In genomic region chrX:15621001-15621400, ce11 we compare ENCODE assay signal across 2 worm cellular contexts.
TF ChIP-seq lines count a peak whose summit lies in the region.

No protein-coding gene starts in this region.

TF ChIP-seq in whole organism, L4 larva, 104 proteins besides CTCF, POLR2A, EP300 and RAD21:
- TF ChIP-seq set-16 (GFP tag; IDR thresholded peaks at IDR 0.05; lab: Robert Waterston, UW) (peak; percentile 82), zfp-2 (tag; optimal IDR thresholded peaks at IDR 0.05; lab: Kevin White, UChicago) (no peak)

TF ChIP-seq in whole organism, young adult, 124 proteins besides CTCF, POLR2A, EP300 and RAD21:
- TF ChIP-seq ceh-40 (GFP tag; IDR thresholded peaks at IDR 0.05; lab: Robert Waterston, UW) (no peak), egrh-3 (GFP tag; IDR thresholded peaks at IDR 0.05; lab: Robert Waterston, UW) (peak; percentile 59; the same call in 1 of the 2 replicates), xnd-1 (tag; optimal IDR thresholded peaks at IDR 0.05; lab: Kevin White, UChicago) (no peak), unc-130 (GFP tag; optimal IDR thresholded peaks at IDR 0.05; lab: Kevin White, UChicago) (no peak), ztf-25 (GFP tag; IDR thresholded peaks at IDR 0.05; lab: Robert Waterston, UW) (0 out of 2 replicates have a peak, but pooled peaks have one; percentile 30), snpc-1.1 (tag; optimal IDR thresholded peaks at IDR 0.05; lab: Kevin White, UChicago; ENCODE audit: insufficient read depth) (no peak), rpc-1 (optimal IDR thresholded peaks at IDR 0.05; lab: Kevin White, UChicago) (no peak), rpc-1 (tag; optimal IDR thresholded peaks at IDR 0.05; lab: Kevin White, UChicago) (peak; percentile 16), ets-4 (GFP tag; optimal IDR thresholded peaks at IDR 0.05; lab: Kevin White, UChicago) (no peak)
